Worm (Caenorhabditis elegans) whole organism, L4 larva: Measurements from ENCODE around the gene ssp-33.

ENCODE experiments used
- F26F4.8 ChIP-seq: fragments of 200-800 bp; sonication (Bioruptor generic); conservative IDR thresholded peaks from 2 replicates; pipeline ENCODE4 v1.3.6; 2022; ENCODE audit warnings: missing genetic modification characterization, missing compliant biosample characterization
- F37D6.2 ChIP-seq: sonication (generic microtip); optimal IDR thresholded peaks from 2 replicates; lab custom pipeline; 2016; ENCODE audit warnings: mild to moderate bottlenecking, missing genetic modification characterization, missing compliant biosample characterization
- F49E8.2 ChIP-seq: sonication (generic microtip); optimal IDR thresholded peaks from 2 replicates; lab custom pipeline; 2016; ENCODE audit warnings: missing compliant biosample characterization, mild to moderate bottlenecking, missing genetic modification characterization, borderline replicate concordance
- R02D3.7 ChIP-seq: fragments of 150-350 bp; sonication (generic microtip); optimal IDR thresholded peaks from 3 replicates; lab custom pipeline; 2014; ENCODE audit warnings: missing biosample characterization, missing genetic modification characterization
- T20F7.1 ChIP-seq: fragments of 200-800 bp; sonication (Bioruptor generic); optimal IDR thresholded peaks from 2 replicates; lab custom pipeline; 2018; ENCODE audit warnings: mild to moderate bottlenecking, missing genetic modification characterization, missing compliant biosample characterization
- T26A8.4 ChIP-seq: fragments of 200-800 bp; sonication (Bioruptor generic); IDR thresholded peaks from 2 replicates; pipeline ENCODE4 v1.3.6; 2022; ENCODE audit warnings: missing genetic modification characterization, missing compliant biosample characterization
- Y105C5A.15 ChIP-seq: fragments of 200-800 bp; sonication (Bioruptor generic); IDR thresholded peaks from 2 replicates; pipeline ENCODE4 v1.3.6; 2022; ENCODE audit warnings: missing genetic modification characterization, missing compliant biosample characterization
- Y48G9A.11 ChIP-seq: fragments of 200-800 bp; sonication (Bioruptor generic); IDR thresholded peaks from 2 replicates; pipeline ENCODE4 v1.3.6; 2022; ENCODE audit warnings: missing genetic modification reagents, missing genetic modification characterization, missing compliant biosample characterization
- ZK546.5 ChIP-seq, 2 experiments: sonication (generic microtip); optimal IDR thresholded peaks; 2 replicates each; lab custom pipeline; 2017; ENCODE audit warnings: missing biosample characterization in 2 of 2, missing genetic modification characterization in 2 of 2
- aha-1 ChIP-seq: fragments of 150-350 bp; peaks from one replicate; lab custom pipeline; 2014; ENCODE audit warnings: missing biosample characterization, missing genetic modification characterization
- aly-2 ChIP-seq: sonication (generic microtip); optimal IDR thresholded peaks from 2 replicates; lab custom pipeline; 2018; ENCODE audit warnings: missing biosample characterization, missing genetic modification characterization
- arid-1 ChIP-seq: fragments of 200-800 bp; sonication (Bioruptor generic); conservative IDR thresholded peaks from 2 replicates; pipeline ENCODE4 v1.3.6; 2022; ENCODE audit warnings: missing genetic modification reagents, missing genetic modification characterization, missing compliant biosample characterization
- ceh-20 ChIP-seq: fragments of 200-800 bp; sonication (Bioruptor generic); IDR thresholded peaks from 2 replicates; pipeline ENCODE4 v1.3.6; 2022; ENCODE audit warnings: missing genetic modification reagents, missing genetic modification characterization, missing compliant biosample characterization
- ceh-28 ChIP-seq: fragments of 150-350 bp; optimal IDR thresholded peaks from 2 replicates; lab custom pipeline; 2014; ENCODE audit warnings: missing biosample characterization, missing genetic modification reagents, missing genetic modification characterization
- cey-2 ChIP-seq: sonication (generic microtip); optimal IDR thresholded peaks from 3 replicates; lab custom pipeline; 2017; ENCODE audit warnings: missing genetic modification characterization, mild to moderate bottlenecking, missing compliant biosample characterization, antibody characterized with exemption, borderline replicate concordance; ENCODE audit not compliant: insufficient read depth
- ctbp-1 ChIP-seq: fragments of 200-800 bp; sonication (Bioruptor generic); IDR thresholded peaks from 2 replicates; pipeline ENCODE4 v1.3.6; 2022; ENCODE audit warnings: missing genetic modification reagents, missing genetic modification characterization, missing compliant biosample characterization
- daf-12 ChIP-seq: fragments of 150-350 bp; optimal IDR thresholded peaks from 2 replicates; lab custom pipeline; 2014; ENCODE audit warnings: missing biosample characterization, missing genetic modification reagents, missing genetic modification characterization
- daf-16 ChIP-seq, 3 experiments: sonication (generic microtip); optimal IDR thresholded peaks; 2 replicates each; lab custom pipeline; 2016 to 2017; ENCODE audit warnings: missing genetic modification characterization in 3 of 3, missing genetic modification reagents in 3 of 3, mild to moderate bottlenecking in 2 of 3, missing compliant biosample characterization in 2 of 3, missing biosample characterization in 1 of 3, moderate library complexity in 1 of 3
- daf-19 ChIP-seq: fragments of 200-800 bp; sonication (Bioruptor generic); conservative IDR thresholded peaks from 2 replicates; pipeline ENCODE4 v1.3.6; 2022; ENCODE audit warnings: missing genetic modification characterization, missing compliant biosample characterization
- dpl-1 ChIP-seq: fragments of 150-350 bp; optimal IDR thresholded peaks from 2 replicates; lab custom pipeline; 2014; ENCODE audit warnings: missing biosample characterization, missing genetic modification reagents, missing genetic modification characterization
- dve-1 ChIP-seq: sonication (generic microtip); optimal IDR thresholded peaks from 2 replicates; lab custom pipeline; 2017; ENCODE audit warnings: antibody characterized with exemption, mild to moderate bottlenecking, missing genetic modification characterization, missing compliant biosample characterization; ENCODE audit not compliant: insufficient read depth
- egl-27 ChIP-seq: sonication (generic microtip); optimal IDR thresholded peaks from 3 replicates; lab custom pipeline; 2017; ENCODE audit warnings: missing biosample characterization, missing genetic modification reagents, missing genetic modification characterization
- egl-43 ChIP-seq: fragments of 200-800 bp; sonication (Bioruptor generic); IDR thresholded peaks from 2 replicates; pipeline ENCODE4 v1.3.6; 2022; ENCODE audit warnings: missing genetic modification reagents, missing genetic modification characterization, missing compliant biosample characterization
- fkh-10 ChIP-seq: fragments of 150-350 bp; optimal IDR thresholded peaks from 2 replicates; lab custom pipeline; 2014; ENCODE audit warnings: missing biosample characterization, missing genetic modification reagents, missing genetic modification characterization
- hif-1 ChIP-seq, 2 experiments: sonication (generic microtip); optimal IDR thresholded peaks; 2 replicates each; lab custom pipeline; 2016 to 2017; ENCODE audit warnings: missing compliant biosample characterization in 2 of 2, missing genetic modification characterization in 2 of 2, missing genetic modification reagents in 2 of 2, missing genotype in 2 of 2, mild to moderate bottlenecking in 1 of 2
- hmg-1.1 ChIP-seq: fragments of 200-800 bp; sonication (Bioruptor generic); IDR thresholded peaks from 2 replicates; pipeline ENCODE4 v1.3.6; 2022; ENCODE audit warnings: missing genetic modification reagents, missing genetic modification characterization, missing compliant biosample characterization
- lin-13 ChIP-seq: fragments of 150-350 bp; optimal IDR thresholded peaks from 2 replicates; lab custom pipeline; 2014; ENCODE audit warnings: missing biosample characterization, missing genetic modification reagents, missing genetic modification characterization
- lin-15B ChIP-seq: fragments of 150-350 bp; sonication (generic microtip); optimal IDR thresholded peaks from 3 replicates; lab custom pipeline; 2014; ENCODE audit warnings: missing biosample characterization, missing genetic modification characterization
- lir-3 ChIP-seq: sonication (generic microtip); optimal IDR thresholded peaks from 2 replicates; lab custom pipeline; 2016; ENCODE audit warnings: mild to moderate bottlenecking, missing genetic modification characterization, missing compliant biosample characterization
- lsy-2 ChIP-seq, 2 experiments: fragments of 150-350 bp in 1 of 2; sonication (generic microtip) in 1 of 2; optimal IDR thresholded peaks; 2 replicates each; lab custom pipeline; 2014 to 2017; ENCODE audit warnings: missing biosample characterization in 2 of 2, missing genetic modification characterization in 2 of 2
- madf-5 ChIP-seq, 2 experiments: fragments of 200-800 bp; sonication (Bioruptor generic); IDR thresholded peaks; 2 replicates each; pipeline ENCODE4 v1.3.6; 2022; ENCODE audit warnings: missing compliant biosample characterization in 2 of 2, missing genetic modification characterization in 2 of 2
- mdl-1 ChIP-seq, 2 experiments: fragments of 150-350 bp in 1 of 2; sonication (generic microtip) in 1 of 2; optimal IDR thresholded peaks; 2 replicates each; lab custom pipeline; 2014 to 2017; ENCODE audit warnings: missing biosample characterization in 2 of 2, missing genetic modification characterization in 2 of 2
- mep-1 ChIP-seq: fragments of 150-350 bp; sonication (generic microtip); optimal IDR thresholded peaks from 3 replicates; lab custom pipeline; 2014; ENCODE audit warnings: missing biosample characterization, missing genetic modification characterization
- mes-2 ChIP-seq: sonication (generic microtip); optimal IDR thresholded peaks from 2 replicates; lab custom pipeline; 2016; ENCODE audit warnings: missing genotype, mild to moderate bottlenecking, missing genetic modification characterization, missing compliant biosample characterization; ENCODE audit not compliant: poor library complexity, severe bottlenecking
- nhr-10 ChIP-seq: fragments of 150-350 bp; optimal IDR thresholded peaks from 2 replicates; lab custom pipeline; 2014; ENCODE audit warnings: missing biosample characterization, missing genetic modification characterization
- nhr-102 ChIP-seq: sonication (generic microtip); optimal IDR thresholded peaks from 2 replicates; lab custom pipeline; 2016; ENCODE audit warnings: mild to moderate bottlenecking, missing genetic modification characterization, moderate library complexity, missing compliant biosample characterization
- nhr-11 ChIP-seq: fragments of 150-350 bp; optimal IDR thresholded peaks from 2 replicates; lab custom pipeline; 2014; ENCODE audit warnings: missing biosample characterization, missing genetic modification characterization
- nhr-237 ChIP-seq: sonication (generic microtip); optimal IDR thresholded peaks from 2 replicates; lab custom pipeline; 2017; ENCODE audit warnings: missing biosample characterization, missing genetic modification characterization
- nhr-28 ChIP-seq: fragments of 150-350 bp; optimal IDR thresholded peaks from 2 replicates; lab custom pipeline; 2014; ENCODE audit warnings: missing biosample characterization, missing genetic modification characterization
- nhr-42 ChIP-seq: fragments of 200-800 bp; sonication (Bioruptor generic); IDR thresholded peaks from 2 replicates; pipeline ENCODE4 v1.3.6; 2022; ENCODE audit warnings: missing genetic modification characterization, missing compliant biosample characterization
- nhr-76 ChIP-seq: fragments of 150-350 bp; optimal IDR thresholded peaks from 2 replicates; lab custom pipeline; 2014; ENCODE audit warnings: missing biosample characterization, missing genetic modification characterization
- pha-4 ChIP-seq, 2 experiments: fragments of 150-350 bp in 1 of 2; fragments of 200-800 bp in 1 of 2; sonication (Bioruptor generic) in 1 of 2; IDR thresholded peaks in 1 of 2; optimal IDR thresholded peaks in 1 of 2; 2 replicates each; pipeline versions ENCODE4 v1.3.6 to Lab custom; 2014 to 2022; ENCODE audit warnings: missing genetic modification characterization in 2 of 2, missing genetic modification reagents in 2 of 2, missing biosample characterization in 1 of 2, missing compliant biosample characterization in 1 of 2
- pqm-1 ChIP-seq: sonication (generic microtip); optimal IDR thresholded peaks from 2 replicates; lab custom pipeline; 2017; ENCODE audit warnings: missing biosample characterization, missing genetic modification characterization
- set-16 ChIP-seq: fragments of 200-800 bp; sonication (Bioruptor generic); IDR thresholded peaks from 2 replicates; pipeline ENCODE4 v1.3.6; 2022; ENCODE audit warnings: missing genetic modification reagents, missing genetic modification characterization, missing compliant biosample characterization
- skn-1 ChIP-seq: fragments of 150-350 bp; optimal IDR thresholded peaks from 2 replicates; lab custom pipeline; 2014; ENCODE audit warnings: missing biosample characterization, missing genetic modification characterization
- tra-1 ChIP-seq: fragments of 200-800 bp; sonication (Bioruptor generic); IDR thresholded peaks from 2 replicates; pipeline ENCODE4 v1.3.6; 2022; ENCODE audit warnings: missing genetic modification reagents, missing genetic modification characterization, missing compliant biosample characterization
- unc-39 ChIP-seq: sonication (generic microtip); optimal IDR thresholded peaks from 2 replicates; lab custom pipeline; 2017; ENCODE audit warnings: missing biosample characterization, missing genetic modification characterization
- zag-1 ChIP-seq: fragments of 150-350 bp; optimal IDR thresholded peaks from 2 replicates; lab custom pipeline; 2014; ENCODE audit warnings: missing biosample characterization, missing genetic modification characterization

The ssp-33 gene

ce11 chrV:14695713-14696112 lies 15.5 kb upstream of the ssp-33 start:
- TF ChIP-seq F37D6.2 (no peak), nhr-76 (tag; lab: Kevin White, UChicago) (no peak), nhr-102 (tag; lab: Kevin White, UChicago) (no peak), daf-12 (tag; lab: Kevin White, UChicago) (no peak), Y48G9A.11 (no peak), lin-15B (tag; lab: Kevin White, UChicago) (no peak), egl-27 (tag; lab: Kevin White, UChicago) (no peak), arid-1 (GFP tag; lab: Robert Waterston, UW) (no peak), pha-4 (GFP tag; IDR thresholded peaks at IDR 0.05; lab: Robert Waterston, UW) (no peak), pha-4 (tag; optimal IDR thresholded peaks at IDR 0.05; lab: Kevin White, UChicago) (no peak), fkh-10 (GFP tag; lab: Kevin White, UChicago) (no peak), lin-13 (GFP tag; lab: Kevin White, UChicago) (no peak), skn-1 (no peak), nhr-10 (tag; lab: Kevin White, UChicago) (no peak), F26F4.8 (GFP tag; lab: Robert Waterston, UW) (no peak), mes-2 (no peak), ceh-20 (GFP tag; lab: Robert Waterston, UW) (no peak), hif-1 (tag; optimal IDR thresholded peaks at IDR 0.05; lab: Kevin White, UChicago) (no peak), aha-1 (tag; lab: Kevin White, UChicago) (no peak), unc-39 (tag; lab: Kevin White, UChicago) (no peak)

ce11 chrV:14696604-14697307 lies 14.4 kb upstream of the ssp-33 start, which contains the start of gene unc-112:
Gene unc-112 (minus strand): TSS chrV:14696654.
- no peak for TF ChIP-seq tra-1 (GFP tag; lab: Robert Waterston, UW)
- 0 out of 2 replicates have a peak, but pooled peaks have one; percentile 19 for TF ChIP-seq arid-1 (GFP tag; lab: Robert Waterston, UW)
- TF ChIP-seq R02D3.7 = no peak
- peak; percentile 70; the same call in 1 of the 2 replicates for TF ChIP-seq egl-43 (GFP tag; lab: Robert Waterston, UW)
- TF ChIP-seq madf-5 (GFP tag; IDR thresholded peaks at IDR 0.05; lab: Robert Waterston, UW) = 0 out of 4 replicates have a peak, but pooled peaks of 1 of the 2 experiments have one; percentile 9
- peak; percentile 44 to 82 for TF ChIP-seq lsy-2 (tag; optimal IDR thresholded peaks at IDR 0.05; lab: Kevin White, UChicago)
- no peak for TF ChIP-seq F49E8.2 (tag; lab: Kevin White, UChicago)
- TF ChIP-seq dve-1 (tag; lab: Kevin White, UChicago) = peak; percentile 84
- peak; percentile 83 for TF ChIP-seq nhr-11 (tag; lab: Kevin White, UChicago)
- peak in 1 of 2 experiments; percentile 71 for TF ChIP-seq daf-16 (GFP tag; optimal IDR thresholded peaks at IDR 0.05; lab: Kevin White, UChicago)
- no peak for TF ChIP-seq daf-16 (tag; optimal IDR thresholded peaks at IDR 0.05; lab: Kevin White, UChicago)
- no peak for TF ChIP-seq zag-1 (tag; lab: Kevin White, UChicago)
- TF ChIP-seq nhr-28 = peak; percentile 90
- no peak for TF ChIP-seq daf-19 (GFP tag; lab: Robert Waterston, UW)
- TF ChIP-seq ctbp-1 (GFP tag; lab: Robert Waterston, UW) = peak; percentile 60
- TF ChIP-seq nhr-237 (tag; lab: Kevin White, UChicago) = no peak
- TF ChIP-seq hmg-1.1 (GFP tag; lab: Robert Waterston, UW) = peak; percentile 83
- TF ChIP-seq pqm-1 (tag; lab: Kevin White, UChicago) = peak; percentile 84
- TF ChIP-seq set-16 (GFP tag; lab: Robert Waterston, UW) = peak; percentile 45
- TF ChIP-seq lir-3 = no peak
- no peak for TF ChIP-seq nhr-42 (GFP tag; lab: Robert Waterston, UW)
- peak; percentile 61 for TF ChIP-seq mes-2
- no peak for TF ChIP-seq ceh-28 (tag; lab: Kevin White, UChicago)
- TF ChIP-seq aly-2 (tag; lab: Kevin White, UChicago) = no peak
- peak; percentile 24 for TF ChIP-seq cey-2 (tag; lab: Kevin White, UChicago)
- peak; percentile 24; the same call in 1 of the 2 replicates for TF ChIP-seq T26A8.4 (GFP tag; lab: Robert Waterston, UW)
- TF ChIP-seq mdl-1 (tag; optimal IDR thresholded peaks at IDR 0.05; lab: Kevin White, UChicago) = peak in 1 of 2 experiments; percentile 77
- TF ChIP-seq ZK546.5 (tag; optimal IDR thresholded peaks at IDR 0.05; lab: Kevin White, UChicago) = no peak
- no peak for TF ChIP-seq T20F7.1 (GFP tag; lab: Kevin White, UChicago)
- TF ChIP-seq mep-1 (tag; lab: Kevin White, UChicago) = peak; percentile 94
- peak; percentile 51 for TF ChIP-seq dpl-1 (GFP tag; lab: Kevin White, UChicago)
- TF ChIP-seq F37D6.2 = no peak
- TF ChIP-seq Y105C5A.15 (GFP tag; lab: Robert Waterston, UW) = no peak
